Worm (Caenorhabditis elegans) whole organism, L4/young adult: ENCODE results near the gene jmjd-1.1.

Source experiments
- W03F9.2 ChIP-seq: fragments of 150-350 bp; optimal IDR thresholded peaks from 2 replicates; lab custom pipeline; 2014; ENCODE audit warnings: missing biosample characterization, missing genetic modification characterization
- him-1 ChIP-seq: sonication (generic microtip); optimal IDR thresholded peaks from 2 replicates; lab custom pipeline; 2016; ENCODE audit warnings: missing genotype, missing genetic modification reagents, missing genetic modification characterization, missing compliant biosample characterization

DNA sequence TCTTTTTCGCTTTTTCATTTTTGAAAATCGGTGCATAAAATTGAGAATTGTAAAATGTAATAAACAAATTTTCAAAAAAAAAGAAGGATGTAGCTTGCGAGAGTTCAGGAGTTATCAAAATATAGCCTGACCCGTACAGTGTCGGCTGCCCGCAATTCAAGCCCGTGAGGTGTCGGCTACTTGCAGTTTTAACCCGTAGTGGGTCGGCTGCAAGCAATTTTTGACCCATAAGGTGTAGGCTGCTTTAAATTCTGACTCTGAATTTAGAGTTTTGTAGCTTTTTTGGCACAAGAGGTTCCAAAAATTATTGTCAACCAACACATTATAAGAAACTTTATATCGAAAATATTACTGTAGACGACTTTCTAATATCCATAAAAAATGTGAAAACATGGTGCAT is 39.6 kb downstream of the jmjd-1.1 start:
- TF ChIP-seq W03F9.2 (tag; lab: Kevin White, UChicago), result no peak
- TF ChIP-seq him-1 (tag; lab: Kevin White, UChicago), result no peak
